Worm (Caenorhabditis elegans) whole organism, L4/young adult: ENCODE results near the gene srg-62.

ENCODE experiments used
- W03F9.2 ChIP-seq: fragments of 150-350 bp; optimal IDR thresholded peaks from 2 replicates; lab custom pipeline; 2014; ENCODE audit warnings: missing biosample characterization, missing genetic modification characterization
- him-1 ChIP-seq: sonication (generic microtip); optimal IDR thresholded peaks from 2 replicates; lab custom pipeline; 2016; ENCODE audit warnings: missing genotype, missing genetic modification reagents, missing genetic modification characterization, missing compliant biosample characterization

DNA sequence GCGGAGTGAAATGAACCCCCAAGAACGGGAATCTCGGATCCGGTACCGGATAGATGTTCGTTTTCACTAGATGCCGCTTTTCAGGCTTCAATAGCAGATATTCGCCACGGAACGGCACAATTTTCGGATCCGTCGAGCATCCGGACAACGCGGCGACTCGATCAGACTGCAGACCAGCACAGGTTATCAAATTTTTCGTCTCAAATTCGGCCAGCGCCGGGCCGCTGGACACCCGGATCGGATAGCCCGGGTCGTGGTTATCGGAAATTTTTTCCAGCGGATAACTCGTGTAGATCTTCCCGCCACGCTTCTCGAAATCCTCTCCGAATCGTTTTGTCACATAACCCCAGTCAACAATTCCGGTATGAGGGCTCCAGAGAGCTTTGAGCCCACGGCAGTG, 51.7 kb downstream of the srg-62 start:
- TF ChIP-seq him-1 (tag; lab: Kevin White, UChicago) (no peak), W03F9.2 (tag; lab: Kevin White, UChicago) (no peak)
